Fruit fly (Drosophila melanogaster): ENCODE data around the gene tin.

DNA sequence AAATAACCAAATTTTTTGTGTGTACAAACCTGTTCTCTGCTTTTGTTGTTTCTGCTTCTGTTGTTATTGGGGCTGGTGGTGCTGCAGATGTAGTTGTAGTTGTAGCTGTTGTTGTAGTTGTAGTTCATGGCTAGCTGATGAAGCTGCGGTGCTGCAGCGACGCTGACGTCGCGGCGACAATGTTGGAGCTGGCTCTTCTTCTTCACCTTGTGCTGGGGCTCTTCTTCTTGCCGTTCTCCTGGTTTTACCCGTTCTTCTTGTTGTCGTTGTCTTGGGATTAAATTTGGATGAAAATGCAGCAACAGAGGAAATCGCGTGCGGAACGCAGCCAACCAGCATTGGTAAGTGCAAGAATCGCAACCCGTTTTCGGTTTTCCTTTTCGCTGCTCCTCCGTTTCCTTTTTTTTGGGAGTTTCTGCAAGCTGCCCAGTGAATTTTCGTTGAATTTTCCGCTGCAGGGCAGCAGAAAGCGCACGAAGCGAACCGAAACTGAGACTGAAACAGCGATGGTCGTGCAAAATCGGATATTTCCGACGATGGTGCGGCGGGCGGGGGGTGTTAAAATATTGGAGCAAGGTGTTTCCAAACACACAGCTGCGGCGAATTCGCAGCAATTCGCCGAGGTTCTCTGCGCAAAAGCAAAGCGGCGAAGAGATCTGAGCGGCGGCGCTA is 30.3 kb upstream of the tin start:
- TF ChIP-seq gfzf (GFP tag; optimal IDR thresholded peaks at IDR 0.05) (no peak), luna (GFP tag; optimal IDR thresholded peaks at IDR 0.05) (no peak), B-H2 (GFP tag; optimal IDR thresholded peaks at IDR 0.05) (no peak), CG4328 (GFP tag; optimal IDR thresholded peaks at IDR 0.05) (no peak), Sry-β (GFP tag; optimal IDR thresholded peaks at IDR 0.05) (no peak), cg (GFP tag; optimal IDR thresholded peaks at IDR 0.05) (peak; percentile 13), Bgb (GFP tag; IDR thresholded peaks at IDR 0.05; ENCODE audit: partially characterized antibody) (no peak), shn (GFP tag; optimal IDR thresholded peaks at IDR 0.05) (no peak)

Measured in whole organism, embryonic.